Fruit fly (Drosophila melanogaster) whole organism, embryonic: Measurements from ENCODE around the gene mRpS14.

Source experiments
- Dp ChIP-seq: fragments of 200-800 bp; sonication (Bioruptor generic); optimal IDR thresholded peaks from 2 replicates; lab custom pipeline; 2018; ENCODE audit warnings: missing biosample characterization, mild to moderate bottlenecking, missing genetic modification characterization, moderate library complexity
- twi ChIP-seq: fragments of 200-800 bp; optimal IDR thresholded peaks from 2 replicates; lab custom pipeline; 2019; ENCODE audit warnings: missing biosample characterization, mild to moderate bottlenecking, missing genetic modification characterization, moderate library complexity
- wor ChIP-seq: fragments of 200-800 bp; sonication (Bioruptor generic); IDR thresholded peaks from 2 replicates; pipeline ENCODE4 v1.3.6; 2022; ENCODE audit warnings: missing biosample characterization, missing genetic modification characterization

- TF ChIP-seq wor (GFP tag; lab: Robert Waterston, UW): no peak
- TF ChIP-seq twi: no peak
- no peak for TF ChIP-seq Dp (GFP tag; lab: Kevin White, UChicago)
These were observed 21.2 kb upstream of the mRpS14 start for dm6 chrX:19501274-19501673.
